Fruit fly (Drosophila melanogaster): ENCODE data around the gene hyx.

- TF ChIP-seq CG8478 (optimal IDR thresholded peaks at IDR 0.05) (no peak), CTCF (optimal IDR thresholded peaks at IDR 0.05) (no peak)
Observed at dm6 chr3R:9024835-9025510, 13.6 kb upstream of the hyx start.
